Fruit fly (Drosophila melanogaster) whole organism, embryonic: ENCODE results near the gene Polr3E.

Source experiments
- Adf1 ChIP-seq: fragments of 200-800 bp; sonication (Bioruptor generic); IDR thresholded peaks from 2 replicates; pipeline ENCODE4 v1.3.6; 2022; ENCODE audit warnings: missing biosample characterization, missing genetic modification characterization
- B-H2 ChIP-seq: fragments of 200-800 bp; sonication (Bioruptor generic); optimal IDR thresholded peaks from 2 replicates; lab custom pipeline; 2018; ENCODE audit warnings: missing biosample characterization, mild to moderate bottlenecking, missing genetic modification characterization
- CG1024 ChIP-seq: fragments of 200-800 bp; sonication (Bioruptor generic); IDR thresholded peaks from 2 replicates; pipeline ENCODE4 v1.3.6; 2022; ENCODE audit warnings: missing biosample characterization, missing genetic modification characterization
- CG10366 ChIP-seq: fragments of 200-800 bp; sonication (Bioruptor generic); IDR thresholded peaks from 2 replicates; pipeline ENCODE4 v1.3.6; 2022; ENCODE audit warnings: missing biosample characterization, missing genetic modification characterization
- CG11247 ChIP-seq: fragments of 200-800 bp; sonication (Bioruptor generic); IDR thresholded peaks from 2 replicates; pipeline ENCODE4 v1.3.6; 2022; ENCODE audit warnings: missing biosample characterization, missing genetic modification characterization
- CG11398 ChIP-seq: fragments of 200-800 bp; sonication (Bioruptor generic); optimal IDR thresholded peaks from 2 replicates; lab custom pipeline; 2016; ENCODE audit warnings: missing biosample characterization, missing genetic modification characterization
- CG13296 ChIP-seq: fragments of 200-800 bp; sonication (Bioruptor generic); optimal IDR thresholded peaks from 3 replicates; lab custom pipeline; 2018; ENCODE audit warnings: missing biosample characterization, mild to moderate bottlenecking, missing genetic modification characterization
- CG1529 ChIP-seq: fragments of 200-800 bp; sonication (Bioruptor generic); optimal IDR thresholded peaks from 3 replicates; lab custom pipeline; 2018; ENCODE audit warnings: missing biosample characterization, missing genetic modification characterization
- CG15514 ChIP-seq: fragments of 200-800 bp; sonication (Bioruptor generic); optimal IDR thresholded peaks from 3 replicates; lab custom pipeline; 2017; ENCODE audit warnings: missing biosample characterization, missing genetic modification characterization, mild to moderate bottlenecking, moderate library complexity, missing genetic modification reagents
- CG15696 ChIP-seq: fragments of 200-800 bp; sonication (Bioruptor generic); optimal IDR thresholded peaks from 2 replicates; lab custom pipeline; 2019; ENCODE audit warnings: missing biosample characterization, mild to moderate bottlenecking, missing genetic modification characterization, moderate library complexity
- CG16863 ChIP-seq: fragments of 200-800 bp; sonication (Bioruptor generic); optimal IDR thresholded peaks from 3 replicates; lab custom pipeline; 2016; ENCODE audit warnings: missing biosample characterization, missing genetic modification characterization
- CG17328 ChIP-seq: fragments of 200-800 bp; sonication (Bioruptor generic); IDR thresholded peaks from 2 replicates; pipeline ENCODE4 v1.3.6; 2022; ENCODE audit warnings: missing biosample characterization, missing genetic modification characterization
- CG18619 ChIP-seq: fragments of 200-800 bp; sonication (Bioruptor generic); optimal IDR thresholded peaks from 3 replicates; lab custom pipeline; 2017; ENCODE audit warnings: missing biosample characterization, mild to moderate bottlenecking, missing genetic modification characterization
- CG4328 ChIP-seq: fragments of 200-800 bp; sonication (Bioruptor generic); optimal IDR thresholded peaks from 3 replicates; lab custom pipeline; 2017; ENCODE audit warnings: missing biosample characterization, missing genetic modification reagents, missing genetic modification characterization
- CG43689 ChIP-seq: fragments of 200-800 bp; sonication (Bioruptor generic); IDR thresholded peaks from 2 replicates; pipeline ENCODE4 v1.3.6; 2022; ENCODE audit warnings: missing biosample characterization, missing genetic modification characterization
- CG6689 ChIP-seq: fragments of 200-800 bp; sonication (Bioruptor generic); IDR thresholded peaks from 2 replicates; pipeline ENCODE4 v1.3.6; 2022; ENCODE audit warnings: missing biosample characterization, missing genetic modification characterization
- CG7786 ChIP-seq: fragments of 200-800 bp; sonication (Bioruptor generic); optimal IDR thresholded peaks from 2 replicates; lab custom pipeline; 2016; ENCODE audit warnings: missing biosample characterization, missing genetic modification characterization
- CG8281 ChIP-seq: fragments of 200-800 bp; sonication (Bioruptor generic); optimal IDR thresholded peaks from 2 replicates; lab custom pipeline; 2018; ENCODE audit warnings: missing biosample characterization, mild to moderate bottlenecking, missing genetic modification characterization, moderate library complexity
- CG8765 ChIP-seq: fragments of 200-800 bp; sonication (Bioruptor generic); IDR thresholded peaks from 2 replicates; pipeline ENCODE4 v1.3.6; 2022; ENCODE audit warnings: missing biosample characterization, missing genetic modification characterization
- CG9609 ChIP-seq: fragments of 200-800 bp; sonication (Bioruptor generic); optimal IDR thresholded peaks from 3 replicates; lab custom pipeline; 2016; ENCODE audit warnings: missing biosample characterization, missing genetic modification characterization
- D19B ChIP-seq: fragments of 200-800 bp; sonication (Bioruptor generic); optimal IDR thresholded peaks from 2 replicates; lab custom pipeline; 2017; ENCODE audit warnings: missing biosample characterization, mild to moderate bottlenecking, missing genetic modification characterization
- Doc2 ChIP-seq: fragments of 200-800 bp; sonication (Bioruptor generic); IDR thresholded peaks from 2 replicates; pipeline ENCODE4 v1.3.6; 2022; ENCODE audit warnings: missing biosample characterization, missing genetic modification characterization
- Elba2 ChIP-seq: fragments of 200-800 bp; sonication (Bioruptor generic); optimal IDR thresholded peaks from 3 replicates; lab custom pipeline; 2016; ENCODE audit warnings: missing biosample characterization, missing genetic modification characterization
- HmgZ ChIP-seq: fragments of 200-800 bp; sonication (Bioruptor generic); optimal IDR thresholded peaks from 2 replicates; lab custom pipeline; 2018; ENCODE audit warnings: missing biosample characterization, mild to moderate bottlenecking, missing genetic modification characterization
- Hmx ChIP-seq: fragments of 200-800 bp; sonication (Bioruptor generic); optimal IDR thresholded peaks from 2 replicates; lab custom pipeline; 2016; ENCODE audit warnings: missing biosample characterization, missing genetic modification characterization
- MESR4 ChIP-seq: fragments of 200-800 bp; sonication (Bioruptor generic); optimal IDR thresholded peaks from 2 replicates; lab custom pipeline; 2018; ENCODE audit warnings: missing biosample characterization, mild to moderate bottlenecking, missing genetic modification characterization, moderate library complexity
- MTF-1 ChIP-seq: fragments of 200-800 bp; sonication (Bioruptor generic); optimal IDR thresholded peaks from 2 replicates; lab custom pipeline; 2018; ENCODE audit warnings: missing biosample characterization, mild to moderate bottlenecking, missing genetic modification characterization, borderline replicate concordance
- Med ChIP-seq: fragments of 200-800 bp; sonication (Bioruptor generic); peaks from one replicate; lab custom pipeline; 2016; ENCODE audit warnings: missing biosample characterization, missing genetic modification characterization, mild to moderate bottlenecking, inconsistent platforms, moderate library complexity
- NK7.1 ChIP-seq: fragments of 200-800 bp; sonication (Bioruptor generic); optimal IDR thresholded peaks from 3 replicates; lab custom pipeline; 2016; ENCODE audit warnings: missing biosample characterization, missing genetic modification characterization
- Nf-YC ChIP-seq: fragments of 200-800 bp; optimal IDR thresholded peaks from 3 replicates; lab custom pipeline; 2019; ENCODE audit warnings: missing biosample characterization, mild to moderate bottlenecking, missing genetic modification characterization, moderate library complexity
- Opbp ChIP-seq: fragments of 200-800 bp; sonication (Bioruptor generic); IDR thresholded peaks from 3 replicates; pipeline ENCODE4 v1.3.6; 2022; ENCODE audit warnings: missing biosample characterization, missing genetic modification characterization; ENCODE audit not compliant: partially characterized antibody
- Ptx1 ChIP-seq: fragments of 200-800 bp; sonication (Bioruptor generic); IDR thresholded peaks from 2 replicates; pipeline ENCODE4 v1.3.6; 2022; ENCODE audit warnings: missing biosample characterization, missing genetic modification characterization
- Rfx ChIP-seq: fragments of 200-800 bp; sonication (Bioruptor generic); IDR thresholded peaks from 2 replicates; pipeline ENCODE4 v1.3.6; 2022; ENCODE audit warnings: missing biosample characterization, missing genetic modification characterization
- al ChIP-seq: fragments of 200-800 bp; sonication (Bioruptor generic); IDR thresholded peaks from 2 replicates; pipeline ENCODE4 v1.3.6; 2022; ENCODE audit warnings: missing biosample characterization, missing genetic modification characterization
- az2 ChIP-seq: fragments of 200-800 bp; sonication (Bioruptor generic); optimal IDR thresholded peaks from 3 replicates; lab custom pipeline; 2016; ENCODE audit warnings: missing biosample characterization, missing genetic modification characterization
- br ChIP-seq: fragments of >200 bp; optimal IDR thresholded peaks from 2 replicates; lab custom pipeline; 2017
- chif ChIP-seq, 2 experiments: fragments of 200-800 bp; sonication (Bioruptor generic); optimal IDR thresholded peaks; 3 replicates each; lab custom pipeline; 2016; ENCODE audit warnings: missing biosample characterization in 2 of 2, missing genetic modification characterization in 2 of 2
- chm ChIP-seq: fragments of 200-800 bp; sonication (Bioruptor generic); IDR thresholded peaks from 2 replicates; pipeline ENCODE4 v1.3.6; 2022; ENCODE audit warnings: missing biosample characterization, missing genetic modification characterization
- corto ChIP-seq: fragments of 200-800 bp; sonication (Bioruptor generic); optimal IDR thresholded peaks from 2 replicates; lab custom pipeline; 2016; ENCODE audit warnings: missing biosample characterization, mild to moderate bottlenecking, missing genetic modification characterization, moderate library complexity
- h ChIP-seq: fragments of >200 bp; optimal IDR thresholded peaks from 2 replicates; lab custom pipeline; 2017
- jing ChIP-seq: fragments of 200-800 bp; sonication (Bioruptor generic); optimal IDR thresholded peaks from 2 replicates; lab custom pipeline; 2018; ENCODE audit warnings: missing biosample characterization, mild to moderate bottlenecking, missing genetic modification characterization
- ken ChIP-seq: fragments of 200-800 bp; sonication (Bioruptor generic); IDR thresholded peaks from 3 replicates; pipeline ENCODE4 v1.3.6; 2022; ENCODE audit warnings: missing biosample characterization, missing genetic modification characterization
- lola ChIP-seq, 3 experiments: fragments of >200 bp in 2 of 3; fragments of 200-800 bp in 1 of 3; sonication (Bioruptor generic) in 1 of 3; optimal IDR thresholded peaks; 2 replicates each; lab custom pipeline; 2017 to 2019; ENCODE audit warnings: missing biosample characterization in 3 of 3, missing genetic modification characterization in 3 of 3, mild to moderate bottlenecking in 1 of 3, moderate library complexity in 1 of 3
- luna ChIP-seq: fragments of 200-800 bp; sonication (Bioruptor generic); optimal IDR thresholded peaks from 2 replicates; lab custom pipeline; 2016; ENCODE audit warnings: missing biosample characterization, missing genetic modification characterization
- phol ChIP-seq: fragments of 200-800 bp; sonication (Bioruptor generic); optimal IDR thresholded peaks from 3 replicates; lab custom pipeline; 2018; ENCODE audit warnings: missing biosample characterization, mild to moderate bottlenecking, missing genetic modification characterization, moderate library complexity
- pros ChIP-seq: fragments of 200-800 bp; sonication (Bioruptor generic); optimal IDR thresholded peaks from 3 replicates; lab custom pipeline; 2019; ENCODE audit warnings: missing biosample characterization, mild to moderate bottlenecking, missing genetic modification characterization, moderate library complexity
- pum ChIP-seq: fragments of 200-800 bp; sonication (Bioruptor generic); optimal IDR thresholded peaks from 2 replicates; lab custom pipeline; 2016; ENCODE audit warnings: missing biosample characterization, missing genetic modification characterization
- slou ChIP-seq: fragments of 200-800 bp; sonication (Bioruptor generic); optimal IDR thresholded peaks from 3 replicates; lab custom pipeline; 2016; ENCODE audit warnings: missing biosample characterization, missing genetic modification characterization
- tap ChIP-seq: fragments of 200-800 bp; optimal IDR thresholded peaks from 3 replicates; lab custom pipeline; 2019; ENCODE audit warnings: missing biosample characterization, mild to moderate bottlenecking, missing genetic modification characterization, moderate library complexity
- ttk ChIP-seq: fragments of 200-800 bp; sonication (Bioruptor generic); IDR thresholded peaks from 2 replicates; pipeline ENCODE4 v2.1.2; 2022; ENCODE audit warnings: missing biosample characterization, missing genetic modification characterization
- zf30C ChIP-seq: fragments of 200-800 bp; sonication (Bioruptor generic); optimal IDR thresholded peaks from 3 replicates; lab custom pipeline; 2018; ENCODE audit warnings: missing biosample characterization, mild to moderate bottlenecking, missing genetic modification characterization

Gene Polr3E

DNA sequence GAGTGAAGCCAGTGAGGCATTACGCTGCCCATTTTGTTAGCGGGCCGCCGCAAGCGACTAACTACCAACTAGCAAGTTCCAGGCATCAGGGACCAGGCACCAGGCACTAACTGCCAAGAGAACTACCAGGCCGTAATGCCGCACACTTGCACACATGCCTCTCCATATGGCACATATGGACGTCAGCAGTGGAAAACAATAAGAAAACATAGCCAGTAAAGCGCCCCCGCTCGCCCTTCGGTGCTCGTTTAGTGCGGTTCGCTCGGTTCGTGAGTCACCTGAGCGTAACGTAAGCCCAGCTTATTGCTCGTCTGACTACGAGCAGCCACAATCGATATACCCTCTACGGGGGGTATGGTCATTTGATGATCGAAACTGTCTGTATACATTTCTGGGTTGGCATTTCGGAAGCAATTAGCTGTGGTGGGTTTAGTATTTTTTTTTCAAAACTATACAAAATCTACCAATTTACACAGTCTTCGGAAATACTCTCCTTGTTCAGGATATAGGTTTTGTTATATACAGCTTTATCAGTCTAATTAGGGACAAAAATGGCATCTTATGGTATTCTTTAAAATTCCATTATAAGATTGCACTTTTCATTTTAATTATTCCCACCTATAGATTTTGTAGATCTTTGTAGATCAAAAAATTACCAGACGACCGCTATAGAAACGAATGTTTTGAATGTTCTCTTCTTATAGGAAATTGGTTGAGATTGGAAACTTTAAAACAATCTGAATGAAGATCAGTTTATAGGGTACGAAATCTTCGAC, 25.4 kb downstream of the Polr3E start (continued):
- TF ChIP-seq Hmx (GFP tag; lab: Kevin White, UChicago) = no peak
- no peak for TF ChIP-seq MESR4 (GFP tag; lab: Kevin White, UChicago)
- TF ChIP-seq luna (GFP tag; lab: Kevin White, UChicago) = no peak
- no peak for TF ChIP-seq Doc2
- no peak for TF ChIP-seq CG8281
- no peak for TF ChIP-seq NK7.1
- peak; percentile 35; the same call in 1 of the 2 replicates for TF ChIP-seq Rfx (GFP tag; lab: Robert Waterston, UW)
- TF ChIP-seq D19B = peak; percentile 60
- peak; percentile 39 for TF ChIP-seq CG18619 (GFP tag; lab: Kevin White, UChicago)
- 0 out of 2 replicates have a peak, but pooled peaks have one; percentile 18 for TF ChIP-seq ttk (GFP tag; lab: Robert Waterston, UW)
- TF ChIP-seq CG15696 = no peak
- TF ChIP-seq HmgZ (tag; lab: Kevin White, UChicago) = no peak
- no peak for TF ChIP-seq CG43689
- peak; percentile 2 for TF ChIP-seq pum (GFP tag; lab: Kevin White, UChicago)
- no peak for TF ChIP-seq tap (tag; lab: Kevin White, UChicago)
- no peak for TF ChIP-seq chm (GFP tag; lab: Robert Waterston, UW)
- TF ChIP-seq corto (GFP tag; lab: Kevin White, UChicago) = no peak
- no peak for TF ChIP-seq ken (GFP tag; lab: Robert Waterston, UW)
- peak; percentile 26; the same call in 1 of the 2 replicates for TF ChIP-seq CG6689 (GFP tag; lab: Robert Waterston, UW)
- no peak for TF ChIP-seq CG16863 (GFP tag; lab: Kevin White, UChicago)
- TF ChIP-seq Ptx1 (GFP tag; lab: Robert Waterston, UW) = peak; percentile 16; the same call in 1 of the 2 replicates
- TF ChIP-seq h (lab: Kevin White, UChicago) = no peak
- TF ChIP-seq Opbp (GFP tag; lab: Robert Waterston, UW) = no peak
- TF ChIP-seq Med = no peak
- no peak for TF ChIP-seq al
- TF ChIP-seq az2 (GFP tag; lab: Kevin White, UChicago) = peak; percentile 30
- no peak for TF ChIP-seq chif (GFP tag; optimal IDR thresholded peaks at IDR 0.05; lab: Kevin White, UChicago)
- no peak for TF ChIP-seq slou (GFP tag; lab: Kevin White, UChicago)
- no peak for TF ChIP-seq MTF-1 (GFP tag; lab: Kevin White, UChicago)
- TF ChIP-seq zf30C (GFP tag; lab: Kevin White, UChicago) = no peak
- no peak for TF ChIP-seq CG17328 (GFP tag; lab: Robert Waterston, UW)
- TF ChIP-seq CG9609 (GFP tag; lab: Kevin White, UChicago) = no peak
- TF ChIP-seq lola (GFP tag; optimal IDR thresholded peaks at IDR 0.05; lab: Kevin White, UChicago) = no peak
- TF ChIP-seq CG8765 (GFP tag; lab: Robert Waterston, UW) = no peak
- peak; percentile 28 for TF ChIP-seq CG11398
- no peak for TF ChIP-seq CG13296 (GFP tag; lab: Kevin White, UChicago)
- peak; percentile 74 for TF ChIP-seq pros (GFP tag; lab: Kevin White, UChicago)
- no peak for TF ChIP-seq CG1024 (GFP tag; lab: Robert Waterston, UW)
- no peak for TF ChIP-seq Elba2 (GFP tag; lab: Kevin White, UChicago)
- TF ChIP-seq phol (tag; lab: Kevin White, UChicago) = peak; percentile 36
- TF ChIP-seq Nf-YC (tag; lab: Kevin White, UChicago) = no peak
- peak; percentile 40 for TF ChIP-seq CG7786 (GFP tag; lab: Kevin White, UChicago)
- TF ChIP-seq br (lab: Kevin White, UChicago) = no peak
- peak; percentile 29; the same call in 1 of the 2 replicates for TF ChIP-seq Adf1 (GFP tag; lab: Robert Waterston, UW)
- no peak for TF ChIP-seq CG4328 (GFP tag; lab: Kevin White, UChicago)
- TF ChIP-seq CG15514 (GFP tag; lab: Kevin White, UChicago) = no peak
- peak; percentile 26 for TF ChIP-seq B-H2
- no peak for TF ChIP-seq jing (GFP tag; lab: Kevin White, UChicago)
- TF ChIP-seq CG10366 (GFP tag; lab: Robert Waterston, UW) = peak; percentile 15; the same call in 1 of the 2 replicates
- no peak for TF ChIP-seq CG11247 (GFP tag; lab: Robert Waterston, UW)
- TF ChIP-seq CG1529 (GFP tag; lab: Kevin White, UChicago) = no peak
